Fruit fly (Drosophila melanogaster): ENCODE measurements around the gene Ubc87F.

The Ubc87F gene

dm6 chr3R:13699350-13699749 is 18.6 kb downstream of the Ubc87F start (continued):
- TF ChIP-seq wek (GFP tag; optimal IDR thresholded peaks at IDR 0.05) (no peak), CG10321 (GFP tag; IDR thresholded peaks at IDR 0.05) (no peak), CG8944 (GFP tag; optimal IDR thresholded peaks at IDR 0.05) (no peak), D (optimal IDR thresholded peaks at IDR 0.05) (no peak), D (GFP tag; optimal IDR thresholded peaks at IDR 0.05) (no peak), gro (GFP tag; optimal IDR thresholded peaks at IDR 0.05) (no peak), CG12299 (tag; optimal IDR thresholded peaks at IDR 0.05) (no peak), CG3838 (GFP tag; optimal IDR thresholded peaks at IDR 0.05) (no peak), CG18262 (tag; optimal IDR thresholded peaks at IDR 0.05) (no peak), CG11247 (GFP tag; IDR thresholded peaks at IDR 0.05) (no peak), B-H1 (GFP tag; IDR thresholded peaks at IDR 0.05) (no peak), CG2116 (GFP tag; optimal IDR thresholded peaks at IDR 0.05) (peak; percentile 80), CG2678 (tag; optimal IDR thresholded peaks at IDR 0.05) (no peak), HmgZ (tag; optimal IDR thresholded peaks at IDR 0.05) (no peak), Hr3 (GFP tag; optimal IDR thresholded peaks at IDR 0.05) (no peak), CkIIα-i1 (GFP tag; IDR thresholded peaks at IDR 0.05) (no peak), CG6654 (GFP tag; optimal IDR thresholded peaks at IDR 0.05) (no peak), CG13775 (GFP tag; optimal IDR thresholded peaks at IDR 0.05) (no peak), nerfin-2 (GFP tag; IDR thresholded peaks at IDR 0.05; ENCODE audit: partially characterized antibody) (0 out of 2 replicates have a peak, but pooled peaks have one; percentile 17), Dip3 (GFP tag; optimal IDR thresholded peaks at IDR 0.05) (no peak), CG1792 (GFP tag; optimal IDR thresholded peaks at IDR 0.05) (no peak), pum (GFP tag; optimal IDR thresholded peaks at IDR 0.05) (no peak), run (tag; optimal IDR thresholded peaks at IDR 0.05) (no peak), twi (tag; optimal IDR thresholded peaks at IDR 0.05) (no peak), CG32767 (GFP tag; IDR thresholded peaks at IDR 0.05) (no peak), CG10267 (tag; optimal IDR thresholded peaks at IDR 0.05) (peak; percentile 93), peb (GFP tag; IDR thresholded peaks at IDR 0.05) (no peak), nom (GFP tag; optimal IDR thresholded peaks at IDR 0.05) (no peak), salm (tag; optimal IDR thresholded peaks at IDR 0.05) (no peak), CG2202 (tag; optimal IDR thresholded peaks at IDR 0.05) (no peak), MESR4 (GFP tag; optimal IDR thresholded peaks at IDR 0.05) (peak; percentile 47), amos (GFP tag; IDR thresholded peaks at IDR 0.05; ENCODE audit: partially characterized antibody) (no peak), nerfin-1 (tag; optimal IDR thresholded peaks at IDR 0.05) (no peak), CG18619 (GFP tag; optimal IDR thresholded peaks at IDR 0.05) (no peak), NfI (GFP tag; optimal IDR thresholded peaks at IDR 0.05) (no peak), Dp (GFP tag; optimal IDR thresholded peaks at IDR 0.05) (peak; percentile 31), TFAM (GFP tag; optimal IDR thresholded peaks at IDR 0.05) (no peak), zf30C (GFP tag; optimal IDR thresholded peaks at IDR 0.05) (no peak), Sin3A (optimal IDR thresholded peaks at IDR 0.05) (no peak), ase (GFP tag; IDR thresholded peaks at IDR 0.05) (no peak), Atf3 (GFP tag; optimal IDR thresholded peaks at IDR 0.05) (no peak), CG4707 (GFP tag; optimal IDR thresholded peaks at IDR 0.05) (no peak), CG10147 (GFP tag; optimal IDR thresholded peaks at IDR 0.05) (no peak), ci (GFP tag; IDR thresholded peaks at IDR 0.05) (no peak), Sry-δ (GFP tag; optimal IDR thresholded peaks at IDR 0.05) (no peak), gfzf (GFP tag; optimal IDR thresholded peaks at IDR 0.05) (peak; percentile 30), hbn (GFP tag; IDR thresholded peaks at IDR 0.05; ENCODE audit: partially characterized antibody) (0 out of 2 replicates have a peak, but pooled peaks have one; percentile 28), bbx (GFP tag; IDR thresholded peaks at IDR 0.05; ENCODE audit: partially characterized antibody) (no peak), CG6254 (GFP tag; optimal IDR thresholded peaks at IDR 0.05) (no peak), CG10543 (GFP tag; optimal IDR thresholded peaks at IDR 0.05) (no peak), knrl (GFP tag; IDR thresholded peaks at IDR 0.05; ENCODE audit: partially characterized antibody) (no peak), sisA (GFP tag; IDR thresholded peaks at IDR 0.05) (no peak)

Data from whole organism, embryonic.